Worm (Caenorhabditis elegans): Measurements from ENCODE around the gene K06A1.2.

DNA sequence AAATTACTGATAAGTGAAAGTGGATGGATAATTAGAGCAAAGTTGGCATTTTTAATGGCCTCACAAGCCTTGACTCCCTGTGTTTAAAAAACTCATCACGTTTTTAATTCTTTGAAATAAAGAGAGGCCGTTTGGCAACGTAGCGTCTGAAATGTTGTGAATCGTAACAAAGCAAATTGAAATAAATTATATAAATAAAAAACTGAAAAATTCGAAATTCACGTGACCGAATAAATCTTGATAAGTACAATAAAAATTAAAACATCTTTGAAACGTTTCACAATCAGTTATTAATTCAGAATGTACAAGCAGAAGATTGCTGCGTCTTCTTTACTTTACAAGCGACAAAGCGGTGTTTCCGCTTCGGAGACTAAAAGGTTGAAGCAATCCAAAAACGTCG, 21.0 kb upstream of the K06A1.2 start, which contains the start of gene K03H9.3:
- no peak for TF ChIP-seq ref-1 (GFP tag; conservative IDR thresholded peaks at IDR 0.05)
- TF ChIP-seq T22C8.4 (GFP tag; IDR thresholded peaks at IDR 0.05) = no peak
- no peak for TF ChIP-seq klf-2 (GFP tag; conservative IDR thresholded peaks at IDR 0.05)
- no peak for TF ChIP-seq tab-1 (GFP tag; IDR thresholded peaks at IDR 0.05)
- no peak for TF ChIP-seq flt-1 (GFP tag; IDR thresholded peaks at IDR 0.05)
- TF ChIP-seq med-1 (GFP tag; optimal IDR thresholded peaks at IDR 0.05; ENCODE audit: insufficient read depth) = no peak
